1 fruit fly cellular context compared by ENCODE assay signal in genomic region chr2L:8163588-8164166, dm6.
TF ChIP-seq lines count a peak whose summit lies in the region.

No protein-coding gene starts in this region.

TF ChIP-seq in whole organism, embryonic, 481 proteins besides CTCF, POLR2A, EP300 and RAD21 (continued from another document):
- no peak for TF ChIP-seq ken (GFP tag; IDR thresholded peaks at IDR 0.05; lab: Robert Waterston, UW)
- TF ChIP-seq crol (GFP tag; IDR thresholded peaks at IDR 0.05; lab: Robert Waterston, UW), result peak; percentile 72
- TF ChIP-seq CG3281 (GFP tag; optimal IDR thresholded peaks at IDR 0.05; lab: Kevin White, UChicago), result peak; percentile 4
- no peak for TF ChIP-seq CG7987 (GFP tag; optimal IDR thresholded peaks at IDR 0.05; lab: Kevin White, UChicago)
- TF ChIP-seq sens-2 (GFP tag; IDR thresholded peaks at IDR 0.05; lab: Robert Waterston, UW), result 0 out of 2 replicates have a peak, but pooled peaks have one; percentile 45
- TF ChIP-seq CG2116 (GFP tag; optimal IDR thresholded peaks at IDR 0.05; lab: Kevin White, UChicago), result no peak
- TF ChIP-seq da (GFP tag; optimal IDR thresholded peaks at IDR 0.05; lab: Kevin White, UChicago), result peak; percentile 2
- no peak for TF ChIP-seq CG14014 (GFP tag; IDR thresholded peaks at IDR 0.05; lab: Robert Waterston, UW)
- no peak for TF ChIP-seq CG2120 (GFP tag; optimal IDR thresholded peaks at IDR 0.05; lab: Kevin White, UChicago)
- TF ChIP-seq kni (GFP tag; optimal IDR thresholded peaks at IDR 0.05; lab: Kevin White, UChicago), result peak; percentile 53
- no peak for TF ChIP-seq Lhr (GFP tag; optimal IDR thresholded peaks at IDR 0.05; lab: Kevin White, UChicago)
- peak; percentile 18 for TF ChIP-seq sd (tag; optimal IDR thresholded peaks at IDR 0.05; lab: Kevin White, UChicago)
- TF ChIP-seq Hsf (GFP tag; optimal IDR thresholded peaks at IDR 0.05; lab: Kevin White, UChicago), result no peak
- peak; percentile 76 for TF ChIP-seq Med (GFP tag; lab: Kevin White, UChicago)
- no peak for TF ChIP-seq twi (tag; optimal IDR thresholded peaks at IDR 0.05; lab: Kevin White, UChicago)
- peak; percentile 13; the same call in 1 of the 2 replicates for TF ChIP-seq ara (GFP tag; IDR thresholded peaks at IDR 0.05; lab: Robert Waterston, UW)
- peak; percentile 22 for TF ChIP-seq ac (GFP tag; optimal IDR thresholded peaks at IDR 0.05; lab: Kevin White, UChicago)
- TF ChIP-seq al (GFP tag; IDR thresholded peaks at IDR 0.05; lab: Robert Waterston, UW), result no peak
- no peak for TF ChIP-seq CG12659 (GFP tag; optimal IDR thresholded peaks at IDR 0.05; lab: Kevin White, UChicago)
- TF ChIP-seq tll (GFP tag; optimal IDR thresholded peaks at IDR 0.05; lab: Kevin White, UChicago), result peak in 1 of 2 experiments; percentile 78
- TF ChIP-seq amos (GFP tag; IDR thresholded peaks at IDR 0.05; lab: Robert Waterston, UW; ENCODE audit: partially characterized antibody), result 0 out of 2 replicates have a peak, but pooled peaks have one; percentile 17
- TF ChIP-seq CG34422 (GFP tag; IDR thresholded peaks at IDR 0.05; lab: Robert Waterston, UW), result no peak
- TF ChIP-seq CG3163 (GFP tag; optimal IDR thresholded peaks at IDR 0.05; lab: Kevin White, UChicago), result no peak
- peak; percentile 15 for TF ChIP-seq wek (GFP tag; optimal IDR thresholded peaks at IDR 0.05; lab: Kevin White, UChicago)
- TF ChIP-seq dysf (GFP tag; IDR thresholded peaks at IDR 0.05; lab: Robert Waterston, UW), result no peak
- no peak for TF ChIP-seq org-1 (GFP tag; optimal IDR thresholded peaks at IDR 0.05; lab: Kevin White, UChicago)
- TF ChIP-seq CG11723 (GFP tag; optimal IDR thresholded peaks at IDR 0.05; lab: Kevin White, UChicago), result no peak
- TF ChIP-seq bcd (GFP tag; optimal IDR thresholded peaks at IDR 0.05; lab: Kevin White, UChicago), result no peak
- no peak for TF ChIP-seq Xbp1 (GFP tag; optimal IDR thresholded peaks at IDR 0.05; lab: Kevin White, UChicago)
- no peak for TF ChIP-seq CG14441 (GFP tag; IDR thresholded peaks at IDR 0.05; lab: Robert Waterston, UW)
- 0 out of 4 replicates have a peak, but pooled peaks have one; percentile 50 for TF ChIP-seq chinmo (GFP tag; IDR thresholded peaks at IDR 0.05; lab: Robert Waterston, UW; ENCODE audit: partially characterized antibody)
- TF ChIP-seq Hr78 (GFP tag; optimal IDR thresholded peaks at IDR 0.05; lab: Kevin White, UChicago), result no peak
- TF ChIP-seq CG6683 (GFP tag; optimal IDR thresholded peaks at IDR 0.05; lab: Kevin White, UChicago), result no peak
- 0 out of 2 replicates have a peak, but pooled peaks have one; percentile 1 for TF ChIP-seq H2.0 (GFP tag; IDR thresholded peaks at IDR 0.05; lab: Robert Waterston, UW)
- TF ChIP-seq Kr (GFP tag; optimal IDR thresholded peaks at IDR 0.05; lab: Kevin White, UChicago), result peak; percentile 29
- no peak for TF ChIP-seq Antp (GFP tag; optimal IDR thresholded peaks at IDR 0.05; lab: Kevin White, UChicago)
- peak; percentile 7 for TF ChIP-seq oc (tag; optimal IDR thresholded peaks at IDR 0.05; lab: Kevin White, UChicago)
- TF ChIP-seq CG15479 (GFP tag; optimal IDR thresholded peaks at IDR 0.05; lab: Kevin White, UChicago), result no peak
- no peak for TF ChIP-seq cato (GFP tag; optimal IDR thresholded peaks at IDR 0.05; lab: Kevin White, UChicago; ENCODE audit: borderline replicate concordance)
- no peak for TF ChIP-seq CG34376 (GFP tag; optimal IDR thresholded peaks at IDR 0.05; lab: Kevin White, UChicago)
- peak; percentile 37 for TF ChIP-seq run (tag; optimal IDR thresholded peaks at IDR 0.05; lab: Kevin White, UChicago)
- no peak for TF ChIP-seq seq (GFP tag; IDR thresholded peaks at IDR 0.05; lab: Robert Waterston, UW)
- no peak for TF ChIP-seq Dbx (GFP tag; IDR thresholded peaks at IDR 0.05; lab: Robert Waterston, UW)
- TF ChIP-seq Mes4 (GFP tag; optimal IDR thresholded peaks at IDR 0.05; lab: Kevin White, UChicago), result no peak
- no peak for TF ChIP-seq mld (GFP tag; IDR thresholded peaks at IDR 0.05; lab: Robert Waterston, UW; ENCODE audit: partially characterized antibody)
- TF ChIP-seq CG32532 (GFP tag; IDR thresholded peaks at IDR 0.05; lab: Robert Waterston, UW), result no peak
- no peak for TF ChIP-seq CG33213 (GFP tag; optimal IDR thresholded peaks at IDR 0.05; lab: Kevin White, UChicago)
- no peak for TF ChIP-seq Dip3 (GFP tag; optimal IDR thresholded peaks at IDR 0.05; lab: Kevin White, UChicago)
- TF ChIP-seq CG5180 (GFP tag; optimal IDR thresholded peaks at IDR 0.05; lab: Kevin White, UChicago), result no peak
- TF ChIP-seq CG12104 (GFP tag; optimal IDR thresholded peaks at IDR 0.05; lab: Kevin White, UChicago), result no peak
- no peak for TF ChIP-seq CG15601 (tag; optimal IDR thresholded peaks at IDR 0.05; lab: Kevin White, UChicago)
- peak; percentile 9 for TF ChIP-seq CG6813 (GFP tag; optimal IDR thresholded peaks at IDR 0.05; lab: Kevin White, UChicago)
- TF ChIP-seq Gug (GFP tag; IDR thresholded peaks at IDR 0.05; lab: Robert Waterston, UW), result no peak
- TF ChIP-seq pan (optimal IDR thresholded peaks at IDR 0.05; lab: Kevin White, UChicago), result no peak
- TF ChIP-seq pan (GFP tag; optimal IDR thresholded peaks at IDR 0.05 in 1 of 2, IDR thresholded peaks at IDR 0.05 in 1 of 2), result no peak
- TF ChIP-seq CG8478 (optimal IDR thresholded peaks at IDR 0.05; lab: Kevin White, UChicago), result no peak
- no peak for TF ChIP-seq ewg (GFP tag; optimal IDR thresholded peaks at IDR 0.05; lab: Kevin White, UChicago)
- TF ChIP-seq lab (GFP tag; optimal IDR thresholded peaks at IDR 0.05; lab: Kevin White, UChicago), result peak; percentile 3
- no peak for TF ChIP-seq CG12942 (GFP tag; optimal IDR thresholded peaks at IDR 0.05; lab: Kevin White, UChicago)
- TF ChIP-seq exex (tag; optimal IDR thresholded peaks at IDR 0.05; lab: Kevin White, UChicago), result peak; percentile 46
- no peak for TF ChIP-seq Drgx (GFP tag; IDR thresholded peaks at IDR 0.05; lab: Robert Waterston, UW)
- no peak for TF ChIP-seq CG31365 (tag; optimal IDR thresholded peaks at IDR 0.05; lab: Kevin White, UChicago)
- TF ChIP-seq Vsx1 (GFP tag; optimal IDR thresholded peaks at IDR 0.05; lab: Kevin White, UChicago), result peak; percentile 33
- no peak for TF ChIP-seq sima (GFP tag; optimal IDR thresholded peaks at IDR 0.05; lab: Kevin White, UChicago)
